Fruit fly (Drosophila melanogaster) whole organism, embryonic: ENCODE results near the gene CG31609.

Experiments used
- B-H2 ChIP-seq: fragments of 200-800 bp; sonication (Bioruptor generic); optimal IDR thresholded peaks from 2 replicates; lab custom pipeline; 2018; ENCODE audit warnings: missing biosample characterization, mild to moderate bottlenecking, missing genetic modification characterization
- BtbVII ChIP-seq: fragments of 200-800 bp; sonication (Bioruptor generic); optimal IDR thresholded peaks from 3 replicates; lab custom pipeline; 2017; ENCODE audit warnings: missing biosample characterization, mild to moderate bottlenecking, missing genetic modification characterization
- CG10274 ChIP-seq: fragments of 200-800 bp; sonication (Bioruptor generic); optimal IDR thresholded peaks from 3 replicates; lab custom pipeline; 2017; ENCODE audit warnings: missing biosample characterization, mild to moderate bottlenecking, missing genetic modification characterization
- CG11085 ChIP-seq: fragments of 200-800 bp; sonication (Bioruptor generic); IDR thresholded peaks from 2 replicates; pipeline ENCODE4 v1.3.6; 2022; ENCODE audit warnings: missing biosample characterization, missing genetic modification characterization
- CG11093 ChIP-seq: fragments of 200-800 bp; sonication (Bioruptor generic); IDR thresholded peaks from 3 replicates; pipeline ENCODE4 v1.3.6; 2022; ENCODE audit warnings: missing biosample characterization, missing genetic modification characterization
- CG13775 ChIP-seq: fragments of 200-800 bp; sonication (Bioruptor generic); optimal IDR thresholded peaks from 3 replicates; lab custom pipeline; 2017; ENCODE audit warnings: missing biosample characterization, mild to moderate bottlenecking, missing genetic modification characterization
- CG1529 ChIP-seq: fragments of 200-800 bp; sonication (Bioruptor generic); optimal IDR thresholded peaks from 3 replicates; lab custom pipeline; 2018; ENCODE audit warnings: missing biosample characterization, missing genetic modification characterization
- CG15514 ChIP-seq: fragments of 200-800 bp; sonication (Bioruptor generic); optimal IDR thresholded peaks from 3 replicates; lab custom pipeline; 2017; ENCODE audit warnings: missing biosample characterization, missing genetic modification characterization, mild to moderate bottlenecking, moderate library complexity, missing genetic modification reagents
- CG16815 ChIP-seq: fragments of 200-800 bp; sonication (Bioruptor generic); optimal IDR thresholded peaks from 3 replicates; lab custom pipeline; 2017; ENCODE audit warnings: missing biosample characterization, mild to moderate bottlenecking, missing genetic modification characterization
- CG17829 ChIP-seq: fragments of 200-800 bp; optimal IDR thresholded peaks from 2 replicates; lab custom pipeline; 2019; ENCODE audit warnings: missing biosample characterization, mild to moderate bottlenecking, missing genetic modification characterization, moderate library complexity
- CG1792 ChIP-seq: fragments of 200-800 bp; sonication (Bioruptor generic); optimal IDR thresholded peaks from 2 replicates; lab custom pipeline; 2016; ENCODE audit warnings: missing biosample characterization, missing genetic modification characterization
- CG18262 ChIP-seq: fragments of 200-800 bp; optimal IDR thresholded peaks from 3 replicates; lab custom pipeline; 2019; ENCODE audit warnings: missing biosample characterization, mild to moderate bottlenecking, missing genetic modification characterization, moderate library complexity
- CG18619 ChIP-seq: fragments of 200-800 bp; sonication (Bioruptor generic); optimal IDR thresholded peaks from 3 replicates; lab custom pipeline; 2017; ENCODE audit warnings: missing biosample characterization, mild to moderate bottlenecking, missing genetic modification characterization
- CG2875 ChIP-seq: fragments of 200-800 bp; sonication (Bioruptor generic); optimal IDR thresholded peaks from 2 replicates; lab custom pipeline; 2017; ENCODE audit warnings: missing biosample characterization, mild to moderate bottlenecking, missing genetic modification characterization, missing genetic modification reagents
- CG5180 ChIP-seq: fragments of 200-800 bp; sonication (Bioruptor generic); optimal IDR thresholded peaks from 3 replicates; lab custom pipeline; 2017; ENCODE audit warnings: missing biosample characterization, missing genetic modification characterization, mild to moderate bottlenecking, moderate library complexity, missing genetic modification reagents
- CG8290 ChIP-seq, 3 experiments: fragments of 200-800 bp; sonication (Bioruptor generic); optimal IDR thresholded peaks; 2 replicates each; lab custom pipeline; 2016 to 2019; ENCODE audit warnings: missing biosample characterization in 3 of 3, missing genetic modification characterization in 3 of 3, mild to moderate bottlenecking in 2 of 3, moderate library complexity in 1 of 3
- CG8359 ChIP-seq: fragments of 200-800 bp; sonication (Bioruptor generic); optimal IDR thresholded peaks from 2 replicates; lab custom pipeline; 2017; ENCODE audit warnings: missing biosample characterization, mild to moderate bottlenecking, missing genetic modification characterization, borderline replicate concordance
- CoRest ChIP-seq: fragments of 200-800 bp; sonication (Bioruptor generic); optimal IDR thresholded peaks from 3 replicates; lab custom pipeline; 2018; ENCODE audit warnings: missing biosample characterization, mild to moderate bottlenecking, missing genetic modification characterization, moderate library complexity
- Drgx ChIP-seq: fragments of 200-800 bp; sonication (Bioruptor generic); IDR thresholded peaks from 2 replicates; pipeline ENCODE4 v1.3.6; 2022; ENCODE audit warnings: missing biosample characterization, missing genetic modification characterization
- Fer2 ChIP-seq: fragments of 200-800 bp; sonication (Bioruptor generic); optimal IDR thresholded peaks from 2 replicates; lab custom pipeline; 2018; ENCODE audit warnings: missing biosample characterization, mild to moderate bottlenecking, missing genetic modification characterization, moderate library complexity
- Med ChIP-seq: fragments of 200-800 bp; sonication (Bioruptor generic); peaks from one replicate; lab custom pipeline; 2016; ENCODE audit warnings: missing biosample characterization, missing genetic modification characterization, mild to moderate bottlenecking, inconsistent platforms, moderate library complexity
- Stat92E ChIP-seq, 3 experiments: fragments of >200 bp in 2 of 3; fragments of 200-800 bp in 1 of 3; sonication (Bioruptor generic) in 1 of 3; optimal IDR thresholded peaks; 2 replicates each; lab custom pipeline; 2017 to 2019; ENCODE audit warnings: missing biosample characterization in 3 of 3, missing genetic modification characterization in 3 of 3, mild to moderate bottlenecking in 1 of 3, moderate library complexity in 1 of 3
- Vsx1 ChIP-seq: fragments of 200-800 bp; sonication (Bioruptor generic); optimal IDR thresholded peaks from 2 replicates; lab custom pipeline; 2017; ENCODE audit warnings: missing biosample characterization, mild to moderate bottlenecking, missing genetic modification characterization, missing genetic modification reagents
- Xrp1 ChIP-seq: fragments of 200-800 bp; sonication (Bioruptor generic); IDR thresholded peaks from 2 replicates; pipeline ENCODE4 v1.3.6; 2022; ENCODE audit warnings: missing biosample characterization, missing genetic modification characterization
- bigmax ChIP-seq: fragments of 200-800 bp; sonication (Bioruptor generic); optimal IDR thresholded peaks from 2 replicates; lab custom pipeline; 2018; ENCODE audit warnings: missing biosample characterization, mild to moderate bottlenecking, missing genetic modification characterization
- cato ChIP-seq: fragments of 200-800 bp; sonication (Bioruptor generic); optimal IDR thresholded peaks from 2 replicates; lab custom pipeline; 2016; ENCODE audit warnings: missing biosample characterization, missing genetic modification characterization, borderline replicate concordance
- crp ChIP-seq, 2 experiments: fragments of 200-800 bp; sonication (Bioruptor generic); optimal IDR thresholded peaks; 2 replicates in 1 of 2; 3 replicates in 1 of 2; lab custom pipeline; 2017; ENCODE audit warnings: missing biosample characterization in 2 of 2, missing genetic modification characterization in 2 of 2, mild to moderate bottlenecking in 1 of 2, moderate library complexity in 1 of 2
- disco-r ChIP-seq: fragments of 200-800 bp; sonication (Bioruptor generic); optimal IDR thresholded peaks from 2 replicates; lab custom pipeline; 2016; ENCODE audit warnings: missing biosample characterization, missing genetic modification characterization
- dm ChIP-seq: fragments of 200-800 bp; sonication (Bioruptor generic); optimal IDR thresholded peaks from 3 replicates; lab custom pipeline; 2016; ENCODE audit warnings: missing biosample characterization, missing genetic modification characterization
- dmrt99B ChIP-seq: fragments of 200-800 bp; sonication (Bioruptor generic); optimal IDR thresholded peaks from 2 replicates; lab custom pipeline; 2018; ENCODE audit warnings: missing biosample characterization, mild to moderate bottlenecking, missing genetic modification characterization, moderate library complexity
- dpn ChIP-seq, 2 experiments: fragments of 200-800 bp; sonication (Bioruptor generic); optimal IDR thresholded peaks; 3 replicates each; lab custom pipeline; 2016; ENCODE audit warnings: missing biosample characterization in 2 of 2, missing genetic modification characterization in 2 of 2
- dysf ChIP-seq: fragments of 200-800 bp; sonication (Bioruptor generic); IDR thresholded peaks from 3 replicates; pipeline ENCODE4 v1.3.6; 2022; ENCODE audit warnings: missing biosample characterization, missing genetic modification characterization
- fd64A ChIP-seq: fragments of 200-800 bp; sonication (Bioruptor generic); optimal IDR thresholded peaks from 3 replicates; lab custom pipeline; 2018; ENCODE audit warnings: missing biosample characterization, mild to moderate bottlenecking, missing genetic modification characterization
- gt ChIP-seq: fragments of 200-800 bp; sonication (Bioruptor generic); IDR thresholded peaks from 2 replicates; pipeline ENCODE4 v1.3.6; 2022; ENCODE audit warnings: missing biosample characterization, missing genetic modification characterization
- lola ChIP-seq, 3 experiments: fragments of >200 bp in 2 of 3; fragments of 200-800 bp in 1 of 3; sonication (Bioruptor generic) in 1 of 3; optimal IDR thresholded peaks; 2 replicates each; lab custom pipeline; 2017 to 2019; ENCODE audit warnings: missing biosample characterization in 3 of 3, missing genetic modification characterization in 3 of 3, mild to moderate bottlenecking in 1 of 3, moderate library complexity in 1 of 3
- mld ChIP-seq: fragments of 200-800 bp; sonication (Bioruptor generic); IDR thresholded peaks from 3 replicates; pipeline ENCODE4 v1.3.6; 2022; ENCODE audit warnings: missing biosample characterization, missing genetic modification characterization; ENCODE audit not compliant: partially characterized antibody
- nerfin-1 ChIP-seq: fragments of 200-800 bp; sonication (Bioruptor generic); optimal IDR thresholded peaks from 3 replicates; lab custom pipeline; 2019; ENCODE audit warnings: missing biosample characterization, mild to moderate bottlenecking, missing genetic modification characterization, moderate library complexity
- nom ChIP-seq: fragments of 200-800 bp; sonication (Bioruptor generic); optimal IDR thresholded peaks from 2 replicates; lab custom pipeline; 2017; ENCODE audit warnings: missing biosample characterization, missing genetic modification characterization, mild to moderate bottlenecking, moderate library complexity, missing genetic modification reagents
- pho ChIP-seq: fragments of 200-800 bp; sonication (Bioruptor generic); optimal IDR thresholded peaks from 2 replicates; lab custom pipeline; 2016; ENCODE audit warnings: missing biosample characterization, missing genetic modification characterization
- row ChIP-seq: fragments of 200-800 bp; sonication (Bioruptor generic); IDR thresholded peaks from 3 replicates; pipeline ENCODE4 v1.3.6; 2022; ENCODE audit warnings: missing biosample characterization, missing genetic modification characterization
- sd ChIP-seq: fragments of 200-800 bp; sonication (Bioruptor generic); optimal IDR thresholded peaks from 3 replicates; lab custom pipeline; 2018; ENCODE audit warnings: missing biosample characterization, mild to moderate bottlenecking, missing genetic modification characterization, moderate library complexity
- so ChIP-seq: fragments of 200-800 bp; sonication (Bioruptor generic); IDR thresholded peaks from 3 replicates; pipeline ENCODE4 v1.3.6; 2022; ENCODE audit warnings: missing biosample characterization, missing genetic modification characterization
- tin ChIP-seq: fragments of 200-800 bp; sonication (Bioruptor generic); optimal IDR thresholded peaks from 3 replicates; lab custom pipeline; 2016; ENCODE audit warnings: missing biosample characterization, missing genetic modification characterization
- twi ChIP-seq: fragments of 200-800 bp; optimal IDR thresholded peaks from 2 replicates; lab custom pipeline; 2019; ENCODE audit warnings: missing biosample characterization, mild to moderate bottlenecking, missing genetic modification characterization, moderate library complexity
- vvl ChIP-seq: fragments of 200-800 bp; sonication (Bioruptor generic); IDR thresholded peaks from 2 replicates; pipeline ENCODE4 v1.3.6; 2022; ENCODE audit warnings: missing biosample characterization, missing genetic modification characterization
- wek ChIP-seq: fragments of 200-800 bp; sonication (Bioruptor generic); optimal IDR thresholded peaks from 3 replicates; lab custom pipeline; 2018; ENCODE audit warnings: missing biosample characterization, mild to moderate bottlenecking, missing genetic modification characterization, moderate library complexity
- zen2 ChIP-seq: fragments of 200-800 bp; sonication (Bioruptor generic); IDR thresholded peaks from 3 replicates; pipeline ENCODE4 v1.3.6; 2022; ENCODE audit warnings: missing biosample characterization, missing genetic modification characterization; ENCODE audit not compliant: partially characterized antibody
- zf30C ChIP-seq: fragments of 200-800 bp; sonication (Bioruptor generic); optimal IDR thresholded peaks from 3 replicates; lab custom pipeline; 2018; ENCODE audit warnings: missing biosample characterization, mild to moderate bottlenecking, missing genetic modification characterization

Gene CG31609

DNA sequence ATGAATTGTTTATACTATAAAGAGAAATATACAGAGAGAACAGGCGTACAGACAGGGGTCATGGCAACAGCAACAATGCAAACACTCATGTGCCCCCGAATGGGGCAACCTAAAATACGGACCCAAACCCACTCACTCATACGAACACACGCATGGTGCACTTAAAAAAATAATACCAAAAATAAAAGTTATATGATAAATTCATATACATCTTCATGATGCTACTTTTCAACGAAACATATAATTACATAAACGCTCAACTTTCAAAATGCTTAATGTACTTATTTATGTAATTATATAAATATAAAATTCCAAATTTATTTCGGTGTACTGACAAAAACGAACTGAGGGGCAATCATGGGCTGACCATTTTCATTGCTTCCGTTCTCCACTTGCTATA lies 35.8 kb downstream of the CG31609 start (continued):
- TF ChIP-seq Fer2 (tag; lab: Kevin White, UChicago), result peak; percentile 28
- peak; percentile 23 for TF ChIP-seq CG8359
- peak; percentile 88 for TF ChIP-seq vvl (GFP tag; lab: Robert Waterston, UW)
- TF ChIP-seq CoRest (tag; lab: Kevin White, UChicago), result peak; percentile 82
- TF ChIP-seq nerfin-1 (tag; lab: Kevin White, UChicago), result peak; percentile 76
- peak; percentile 37 for TF ChIP-seq BtbVII (GFP tag; lab: Kevin White, UChicago)
- peak; percentile 52 for TF ChIP-seq CG2875
- TF ChIP-seq gt (GFP tag; lab: Robert Waterston, UW), result peak; percentile 57; the same call in 1 of the 2 replicates
- TF ChIP-seq CG15514 (GFP tag; lab: Kevin White, UChicago), result no peak
- no peak for TF ChIP-seq mld (GFP tag; lab: Robert Waterston, UW)
- TF ChIP-seq nom (GFP tag; lab: Kevin White, UChicago), result peak; percentile 25
- peak; percentile 60; the same call in 2 of the 3 replicates for TF ChIP-seq CG11093 (GFP tag; lab: Robert Waterston, UW)
- TF ChIP-seq dysf (GFP tag; lab: Robert Waterston, UW), result peak; percentile 60
- peak; percentile 88 for TF ChIP-seq CG17829 (tag; lab: Kevin White, UChicago)
- TF ChIP-seq CG13775 (GFP tag; lab: Kevin White, UChicago), result peak; percentile 50
- peak; percentile 66 for TF ChIP-seq twi (tag; lab: Kevin White, UChicago)
- peak; percentile 89 for TF ChIP-seq Xrp1 (GFP tag; lab: Robert Waterston, UW)
- no peak for TF ChIP-seq crp (GFP tag; optimal IDR thresholded peaks at IDR 0.05; lab: Kevin White, UChicago)
- TF ChIP-seq B-H2 (GFP tag; lab: Kevin White, UChicago), result no peak
- TF ChIP-seq fd64A (GFP tag; lab: Kevin White, UChicago), result peak; percentile 30
- peak; percentile 27 for TF ChIP-seq sd (tag; lab: Kevin White, UChicago)
- no peak for TF ChIP-seq zen2 (GFP tag; lab: Robert Waterston, UW)
- TF ChIP-seq CG5180 (GFP tag; lab: Kevin White, UChicago), result peak; percentile 36
- peak; percentile 56 for TF ChIP-seq Drgx (GFP tag; lab: Robert Waterston, UW)
- TF ChIP-seq disco-r, result no peak
- TF ChIP-seq CG1529 (GFP tag; lab: Kevin White, UChicago), result peak; percentile 62
- TF ChIP-seq CG1792 (GFP tag; lab: Kevin White, UChicago), result no peak
- peak in 1 of 3 experiments; percentile 34 for TF ChIP-seq Stat92E (GFP tag; optimal IDR thresholded peaks at IDR 0.05; lab: Kevin White, UChicago)
- TF ChIP-seq CG10274 (GFP tag; lab: Kevin White, UChicago), result no peak
- TF ChIP-seq CG11085, result 0 out of 2 replicates have a peak, but pooled peaks have one; percentile 16
- peak; percentile 58 for TF ChIP-seq CG18619
- TF ChIP-seq bigmax (GFP tag; lab: Kevin White, UChicago), result no peak
- peak; percentile 63 for TF ChIP-seq Med (GFP tag; lab: Kevin White, UChicago)
- peak; percentile 59; the same call in 1 of the 3 replicates for TF ChIP-seq so (GFP tag; lab: Robert Waterston, UW)
- peak; percentile 82 for TF ChIP-seq row (GFP tag; lab: Robert Waterston, UW)
- no peak for TF ChIP-seq pho (GFP tag; lab: Kevin White, UChicago)
- peak; percentile 36 for TF ChIP-seq CG8290 (GFP tag; optimal IDR thresholded peaks at IDR 0.05; lab: Kevin White, UChicago)
- TF ChIP-seq CG8290 (tag; optimal IDR thresholded peaks at IDR 0.05; lab: Kevin White, UChicago), result no peak
- TF ChIP-seq dpn (GFP tag; optimal IDR thresholded peaks at IDR 0.05; lab: Kevin White, UChicago), result peak in 1 of 2 experiments; percentile 60
- TF ChIP-seq wek (GFP tag; lab: Kevin White, UChicago), result no peak
- TF ChIP-seq tin (GFP tag; lab: Kevin White, UChicago), result peak; percentile 65
- peak; percentile 60 for TF ChIP-seq CG16815
- peak; percentile 26 for TF ChIP-seq cato (GFP tag; lab: Kevin White, UChicago)
- peak; percentile 51 for TF ChIP-seq zf30C (GFP tag; lab: Kevin White, UChicago)
- peak; percentile 74 for TF ChIP-seq Vsx1
- TF ChIP-seq lola (GFP tag; optimal IDR thresholded peaks at IDR 0.05; lab: Kevin White, UChicago), result peak in 1 of 3 experiments; percentile 83
- peak; percentile 92 for TF ChIP-seq CG18262 (tag; lab: Kevin White, UChicago)
- peak; percentile 86 for TF ChIP-seq dmrt99B (tag; lab: Kevin White, UChicago)
- no peak for TF ChIP-seq dm
